4 worm cellular contexts compared by ENCODE assay signal in the genomic region with DNA sequence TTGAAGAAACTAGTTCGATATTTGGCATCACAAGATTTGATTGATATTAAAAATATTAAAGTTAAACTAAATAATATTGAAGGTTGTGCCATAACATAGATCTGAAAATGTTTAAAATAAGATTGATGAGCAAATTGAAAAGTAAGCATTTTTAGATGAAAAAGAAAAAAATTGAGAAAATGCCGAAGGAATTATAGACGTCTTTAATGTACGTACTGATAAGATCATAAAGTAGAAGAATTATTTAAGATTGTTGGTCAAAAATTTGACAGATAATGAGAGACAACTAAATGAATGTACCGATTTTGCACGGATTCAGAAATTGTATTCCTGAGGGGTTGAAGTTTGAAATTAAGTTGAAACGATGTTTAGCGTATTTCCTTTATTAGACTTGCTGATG.
TF ChIP-seq lines count a peak whose summit lies in the region.

ncx-7 (minus strand) TSS at position 101 of the 400 bp plus-strand sequence.

TF ChIP-seq in whole organism, L1 larva, 84 proteins besides CTCF, POLR2A, EP300 and RAD21:
- TF ChIP-seq ztf-4 (tag; optimal IDR thresholded peaks at IDR 0.05; lab: Kevin White, UChicago), result no peak
- TF ChIP-seq elt-2 (tag; optimal IDR thresholded peaks at IDR 0.05; lab: Kevin White, UChicago), result peak; percentile 39

TF ChIP-seq in whole organism, L3 larva, 47 proteins besides CTCF, POLR2A, EP300 and RAD21:
- TF ChIP-seq skn-1 (tag; optimal IDR thresholded peaks at IDR 0.05; lab: Kevin White, UChicago) (no peak), nhr-25 (tag; optimal IDR thresholded peaks at IDR 0.05; lab: Kevin White, UChicago) (no peak), lin-39 (tag; optimal IDR thresholded peaks at IDR 0.05; lab: Kevin White, UChicago) (no peak), egl-5 (tag; optimal IDR thresholded peaks at IDR 0.05; lab: Kevin White, UChicago) (no peak), elt-3 (tag; optimal IDR thresholded peaks at IDR 0.05; lab: Kevin White, UChicago) (no peak), nhr-11 (tag; optimal IDR thresholded peaks at IDR 0.05; lab: Kevin White, UChicago) (no peak), egl-27 (tag; optimal IDR thresholded peaks at IDR 0.05; lab: Kevin White, UChicago) (no peak), nhr-12 (tag; optimal IDR thresholded peaks at IDR 0.05; lab: Kevin White, UChicago) (no peak), pqm-1 (tag; optimal IDR thresholded peaks at IDR 0.05; lab: Kevin White, UChicago) (peak; percentile 36), nhr-67 (tag; optimal IDR thresholded peaks at IDR 0.05; lab: Kevin White, UChicago) (no peak), R02D3.7 (tag; optimal IDR thresholded peaks at IDR 0.05; lab: Kevin White, UChicago) (no peak), jun-1 (tag; optimal IDR thresholded peaks at IDR 0.05; lab: Kevin White, UChicago) (no peak), ceh-9 (tag; optimal IDR thresholded peaks at IDR 0.05; lab: Kevin White, UChicago) (no peak), elt-2 (tag; optimal IDR thresholded peaks at IDR 0.05; lab: Kevin White, UChicago) (peak; percentile 58)
TF ChIP-seq in whole organism, L3 larva: peak in this region for 2.

TF ChIP-seq in whole organism, L4 larva, 104 proteins besides CTCF, POLR2A, EP300 and RAD21:
- peak; percentile 6 for TF ChIP-seq pqm-1 (tag; optimal IDR thresholded peaks at IDR 0.05; lab: Kevin White, UChicago)
- TF ChIP-seq nhr-42 (GFP tag; IDR thresholded peaks at IDR 0.05; lab: Robert Waterston, UW), result no peak

TF ChIP-seq in whole organism, young adult, 124 proteins besides CTCF, POLR2A, EP300 and RAD21:
- peak; percentile 33 for TF ChIP-seq nhr-80 (tag; optimal IDR thresholded peaks at IDR 0.05; lab: Kevin White, UChicago)
- no peak for TF ChIP-seq snpc-3.4 (tag; optimal IDR thresholded peaks at IDR 0.05; lab: Kevin White, UChicago)
